Worm (Caenorhabditis elegans) whole organism, L1 larva: ENCODE measurements around the gene col-118.

Experiments
- Y116A8C.19 ChIP-seq: sonication (generic microtip); optimal IDR thresholded peaks from 2 replicates; lab custom pipeline; 2016; ENCODE audit warnings: missing compliant biosample characterization, missing genetic modification characterization, borderline replicate concordance
- ama-1 ChIP-seq: fragments of 150-350 bp; optimal IDR thresholded peaks from 2 replicates; lab custom pipeline; 2014
- ces-1 ChIP-seq: fragments of 150-350 bp; optimal IDR thresholded peaks from 2 replicates; lab custom pipeline; 2014; ENCODE audit warnings: missing biosample characterization, missing genetic modification reagents, missing genetic modification characterization
- elt-2 ChIP-seq: sonication (generic microtip); optimal IDR thresholded peaks from 2 replicates; lab custom pipeline; 2016; ENCODE audit warnings: missing genetic modification characterization, mild to moderate bottlenecking, inconsistent platforms, missing compliant biosample characterization, missing genetic modification reagents
- mep-1 ChIP-seq: fragments of 150-350 bp; optimal IDR thresholded peaks from 2 replicates; lab custom pipeline; 2014; ENCODE audit warnings: missing biosample characterization, missing genetic modification characterization
- nhr-77 ChIP-seq: fragments of 150-350 bp; optimal IDR thresholded peaks from 2 replicates; lab custom pipeline; 2014; ENCODE audit warnings: missing biosample characterization, missing genetic modification characterization

DNA sequence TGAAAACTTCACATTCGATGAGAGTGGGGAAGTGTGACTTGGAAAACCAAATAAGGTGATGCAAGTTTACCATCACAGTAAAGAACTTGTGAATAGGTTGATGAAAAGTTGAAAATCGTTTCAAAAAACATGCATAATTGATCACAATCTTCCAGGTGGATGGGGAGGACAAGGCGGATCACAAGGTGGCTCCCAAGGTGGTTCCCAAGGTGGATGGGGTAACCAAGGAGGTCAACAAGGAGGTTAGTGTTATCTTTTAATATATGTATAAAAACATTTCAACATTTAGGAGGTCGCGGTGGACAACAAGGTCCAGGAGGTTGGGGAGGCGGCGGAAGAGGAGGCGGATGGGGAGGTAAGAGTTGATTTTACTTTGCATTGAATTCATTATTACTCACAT, 30.4 kb upstream of the col-118 start, which contains the start of gene T28C6.10:
- TF ChIP-seq nhr-77 (tag; lab: Kevin White, UChicago) (no peak), ces-1 (GFP tag; lab: Kevin White, UChicago) (no peak), ama-1 (no peak), Y116A8C.19 (no peak), elt-2 (tag; lab: Kevin White, UChicago) (no peak), mep-1 (tag; lab: Kevin White, UChicago) (no peak)
